Worm (Caenorhabditis elegans) whole organism, early embryonic: ENCODE results near the gene twk-7.

Experiments
- B0310.2 ChIP-seq: sonication (generic microtip); optimal IDR thresholded peaks from 2 replicates; lab custom pipeline; 2016; ENCODE audit warnings: mild to moderate bottlenecking, missing genetic modification characterization, missing compliant biosample characterization
- F13C5.2 ChIP-seq: sonication (generic microtip); optimal IDR thresholded peaks from 2 replicates; lab custom pipeline; 2017; ENCODE audit warnings: mild to moderate bottlenecking, missing genetic modification characterization, inconsistent platforms, missing compliant biosample characterization
- aly-1 ChIP-seq: sonication (generic microtip); optimal IDR thresholded peaks from 2 replicates; lab custom pipeline; 2016; ENCODE audit warnings: missing genetic modification characterization, missing compliant biosample characterization
- ama-1 ChIP-seq: fragments of 150-350 bp; optimal IDR thresholded peaks from 2 replicates; lab custom pipeline; 2014
- ceh-13 ChIP-seq: fragments of 200-800 bp; sonication (Bioruptor generic); optimal IDR thresholded peaks from 2 replicates; lab custom pipeline; 2018; ENCODE audit warnings: mild to moderate bottlenecking, missing genetic modification characterization, missing compliant biosample characterization
- ceh-36 ChIP-seq: sonication (generic microtip); optimal IDR thresholded peaks from 2 replicates; lab custom pipeline; 2016; ENCODE audit warnings: missing genetic modification characterization, inconsistent platforms, missing compliant biosample characterization
- ets-7 ChIP-seq: sonication (generic microtip); optimal IDR thresholded peaks from 2 replicates; lab custom pipeline; 2016; ENCODE audit warnings: missing genotype, missing genetic modification characterization, missing compliant biosample characterization
- flt-1 ChIP-seq: fragments of 200-800 bp; sonication (Bioruptor generic); IDR thresholded peaks from 2 replicates; pipeline ENCODE4 v1.3.6; 2022; ENCODE audit warnings: missing genetic modification characterization, missing compliant biosample characterization
- hmbx-1 ChIP-seq: sonication (generic microtip); optimal IDR thresholded peaks from 2 replicates; lab custom pipeline; 2016; ENCODE audit warnings: mild to moderate bottlenecking, missing genetic modification characterization, missing compliant biosample characterization
- hmg-4 ChIP-seq: fragments of 200-800 bp; sonication (Bioruptor generic); optimal IDR thresholded peaks from 2 replicates; lab custom pipeline; 2018; ENCODE audit warnings: mild to moderate bottlenecking, missing genetic modification characterization, missing compliant biosample characterization
- hnd-1 ChIP-seq: sonication (generic microtip); optimal IDR thresholded peaks from 2 replicates; lab custom pipeline; 2016; ENCODE audit warnings: missing genetic modification characterization, missing compliant biosample characterization
- pes-1 ChIP-seq: fragments of 200-800 bp; sonication (Bioruptor generic); IDR thresholded peaks from 2 replicates; pipeline ENCODE4 v1.3.6; 2022; ENCODE audit warnings: missing genetic modification reagents, missing genetic modification characterization, missing compliant biosample characterization
- scrt-1 ChIP-seq: fragments of 200-800 bp; sonication (Bioruptor generic); IDR thresholded peaks from 2 replicates; pipeline ENCODE4 v1.3.6; 2022; ENCODE audit warnings: missing genetic modification characterization, missing compliant biosample characterization
- sea-1 ChIP-seq: fragments of 200-800 bp; sonication (Bioruptor generic); conservative IDR thresholded peaks from 2 replicates; pipeline ENCODE4 v1.3.6; 2022; ENCODE audit warnings: missing genetic modification characterization, missing compliant biosample characterization
- tbx-11 ChIP-seq: fragments of 200-800 bp; sonication (Bioruptor generic); IDR thresholded peaks from 2 replicates; pipeline ENCODE4 v1.3.6; 2022; ENCODE audit warnings: missing genetic modification characterization, missing compliant biosample characterization
- tbx-37 ChIP-seq: fragments of 200-800 bp; sonication (Bioruptor generic); conservative IDR thresholded peaks from 2 replicates; pipeline ENCODE4 v1.3.6; 2022; ENCODE audit warnings: missing genetic modification reagents, missing genetic modification characterization, missing compliant biosample characterization
- tra-4 ChIP-seq: sonication (generic microtip); optimal IDR thresholded peaks from 2 replicates; lab custom pipeline; 2017; ENCODE audit warnings: missing genetic modification characterization, missing compliant biosample characterization

twk-7 gene

ce11 chrIII:8597770-8598169, 45.8 kb downstream of the twk-7 start, which contains the start of gene ztf-30:
Gene ztf-30, minus strand, starts transcription at chrIII:8597870.
- no peak for TF ChIP-seq hnd-1
- no peak for TF ChIP-seq F13C5.2
- no peak for TF ChIP-seq hmg-4 (GFP tag; lab: Kevin White, UChicago)
- TF ChIP-seq scrt-1 (GFP tag; lab: Robert Waterston, UW): no peak
- no peak for TF ChIP-seq flt-1 (GFP tag; lab: Robert Waterston, UW)
- no peak for TF ChIP-seq ceh-36 (tag; lab: Kevin White, UChicago)
- no peak for TF ChIP-seq hmbx-1 (tag; lab: Kevin White, UChicago)
- TF ChIP-seq ama-1: no peak
- no peak for TF ChIP-seq aly-1 (tag; lab: Kevin White, UChicago)
- no peak for TF ChIP-seq tbx-11
- no peak for TF ChIP-seq tra-4
- TF ChIP-seq pes-1 (GFP tag; lab: Robert Waterston, UW): no peak
- no peak for TF ChIP-seq ets-7
- TF ChIP-seq sea-1 (GFP tag; lab: Robert Waterston, UW): no peak

ce11 chrIII:8596692-8597091, 46.8 kb downstream of the twk-7 start:
- TF ChIP-seq tra-4 (no peak), tbx-11 (no peak)

ce11 chrIII:8594088-8594487, 49.5 kb downstream of the twk-7 start:
- TF ChIP-seq B0310.2 (tag; lab: Kevin White, UChicago): no peak
- no peak for TF ChIP-seq sea-1 (GFP tag; lab: Robert Waterston, UW)
- TF ChIP-seq scrt-1 (GFP tag; lab: Robert Waterston, UW): no peak
- no peak for TF ChIP-seq tbx-37
- no peak for TF ChIP-seq ceh-36 (tag; lab: Kevin White, UChicago)
- TF ChIP-seq hmg-4 (GFP tag; lab: Kevin White, UChicago): no peak
- TF ChIP-seq ets-7: no peak
- TF ChIP-seq hmbx-1 (tag; lab: Kevin White, UChicago): no peak
- TF ChIP-seq aly-1 (tag; lab: Kevin White, UChicago): no peak
- TF ChIP-seq ama-1: no peak
- TF ChIP-seq flt-1 (GFP tag; lab: Robert Waterston, UW): no peak
- no peak for TF ChIP-seq pes-1 (GFP tag; lab: Robert Waterston, UW)
- no peak for TF ChIP-seq tbx-11
- TF ChIP-seq ceh-13 (GFP tag; lab: Kevin White, UChicago): no peak

ce11 chrIII:8593620-8594019, 49.9 kb downstream of the twk-7 start, which contains the start of gene C06E1.7:
Gene C06E1.7, minus strand, starts transcription at chrIII:8593720.
- TF ChIP-seq ama-1: no peak
- TF ChIP-seq B0310.2 (tag; lab: Kevin White, UChicago): no peak
- TF ChIP-seq tra-4: no peak
- no peak for TF ChIP-seq hmg-4 (GFP tag; lab: Kevin White, UChicago)
- no peak for TF ChIP-seq tbx-11

- TF ChIP-seq scrt-1 (GFP tag; lab: Robert Waterston, UW): no peak
- TF ChIP-seq ceh-36 (tag; lab: Kevin White, UChicago): no peak
- TF ChIP-seq aly-1 (tag; lab: Kevin White, UChicago): no peak
- no peak for TF ChIP-seq pes-1 (GFP tag; lab: Robert Waterston, UW)
- TF ChIP-seq ceh-13 (GFP tag; lab: Kevin White, UChicago): no peak
- TF ChIP-seq B0310.2 (tag; lab: Kevin White, UChicago): no peak
- TF ChIP-seq hmg-4 (GFP tag; lab: Kevin White, UChicago): no peak
- no peak for TF ChIP-seq ama-1
- TF ChIP-seq sea-1 (GFP tag; lab: Robert Waterston, UW): no peak
- no peak for TF ChIP-seq hmbx-1 (tag; lab: Kevin White, UChicago)
- no peak for TF ChIP-seq tbx-11
These were observed 52.7 kb downstream of the twk-7 start, which contains the start of gene fipr-16 for ce11 chrIII:8590882-8591281. Gene fipr-16, minus strand, starts transcription at chrIII:8590982.

ce11 chrIII:8589195-8589594, 54.3 kb downstream of the twk-7 start, which contains the start of gene fip-3:
Gene fip-3, minus strand, starts transcription at chrIII:8589488.
- TF ChIP-seq ceh-36 (tag; lab: Kevin White, UChicago) (no peak), ama-1 (no peak)

ce11 chrIII:8588592-8589153, 54.9 kb downstream of the twk-7 start, which contains the start of gene glr-1:
Gene glr-1, minus strand, starts transcription at chrIII:8588642.
- TF ChIP-seq hmg-4 (GFP tag; lab: Kevin White, UChicago) (no peak), hnd-1 (no peak), ets-7 (no peak), ama-1 (no peak), flt-1 (GFP tag; lab: Robert Waterston, UW) (no peak), F13C5.2 (no peak), sea-1 (GFP tag; lab: Robert Waterston, UW) (no peak), ceh-13 (GFP tag; lab: Kevin White, UChicago) (no peak), scrt-1 (GFP tag; lab: Robert Waterston, UW) (no peak), B0310.2 (tag; lab: Kevin White, UChicago) (no peak), hmbx-1 (tag; lab: Kevin White, UChicago) (no peak)
